Worm (Caenorhabditis elegans) whole organism, young adult: ENCODE measurements around the gene C27B7.9.

Experiments
- B0261.1 ChIP-seq: sonication (generic microtip); optimal IDR thresholded peaks from 2 replicates; lab custom pipeline; 2016; ENCODE audit warnings: mild to moderate bottlenecking, missing genetic modification characterization, moderate library complexity, missing compliant biosample characterization
- C06A6.2 ChIP-seq: fragments of 200-800 bp; sonication (Bioruptor generic); conservative IDR thresholded peaks from 2 replicates; pipeline ENCODE4 v1.3.6; 2022; ENCODE audit warnings: missing genetic modification characterization, missing compliant biosample characterization
- D2030.7 ChIP-seq: fragments of 200-800 bp; sonication (Bioruptor generic); IDR thresholded peaks from 2 replicates; pipeline ENCODE4 v1.3.6; 2022; ENCODE audit warnings: missing genetic modification reagents, missing genetic modification characterization, missing compliant biosample characterization
- F37B4.10 ChIP-seq: fragments of 200-800 bp; sonication (Bioruptor generic); IDR thresholded peaks from 2 replicates; pipeline ENCODE4 v1.3.6; 2022; ENCODE audit warnings: missing genetic modification characterization, missing compliant biosample characterization
- F39B2.1 ChIP-seq: fragments of 200-800 bp; sonication (Bioruptor generic); IDR thresholded peaks from 2 replicates; pipeline ENCODE4 v1.3.6; 2022; ENCODE audit warnings: missing genetic modification reagents, missing genetic modification characterization, missing compliant biosample characterization
- T26A5.8 ChIP-seq: sonication (generic microtip); optimal IDR thresholded peaks from 2 replicates; lab custom pipeline; 2016; ENCODE audit warnings: missing genetic modification characterization, missing compliant biosample characterization
- Y53G8AR.9 ChIP-seq: fragments of 200-800 bp; sonication (Bioruptor generic); conservative IDR thresholded peaks from 2 replicates; pipeline ENCODE4 v1.3.6; 2022; ENCODE audit warnings: missing genetic modification reagents, missing genetic modification characterization, missing compliant biosample characterization
- atf-7 ChIP-seq: sonication (generic microtip); optimal IDR thresholded peaks from 2 replicates; lab custom pipeline; 2017; ENCODE audit warnings: mild to moderate bottlenecking, missing genetic modification characterization, missing compliant biosample characterization
- bed-2 ChIP-seq: fragments of 200-800 bp; sonication (Bioruptor generic); IDR thresholded peaks from 2 replicates; pipeline ENCODE4 v1.3.6; 2022; ENCODE audit warnings: missing genetic modification reagents, missing genetic modification characterization, missing compliant biosample characterization
- cebp-1 ChIP-seq, 2 experiments: fragments of 200-800 bp in 1 of 2; sonication (Bioruptor generic) in 1 of 2; sonication (generic microtip) in 1 of 2; IDR thresholded peaks in 1 of 2; optimal IDR thresholded peaks in 1 of 2; 2 replicates each; pipeline versions ENCODE4 v1.3.6 to Lab custom; 2017 to 2022; ENCODE audit warnings: missing compliant biosample characterization in 2 of 2, missing genetic modification characterization in 2 of 2, mild to moderate bottlenecking in 1 of 2, missing genetic modification reagents in 1 of 2, moderate library complexity in 1 of 2
- ceh-27 ChIP-seq: fragments of 200-800 bp; sonication (Bioruptor generic); optimal IDR thresholded peaks from 2 replicates; lab custom pipeline; 2018; ENCODE audit warnings: mild to moderate bottlenecking, missing genetic modification characterization, moderate library complexity, missing compliant biosample characterization
- dpl-1 ChIP-seq: fragments of 150-350 bp; optimal IDR thresholded peaks from 2 replicates; lab custom pipeline; 2014; ENCODE audit warnings: missing biosample characterization, missing genetic modification reagents, missing genetic modification characterization
- hmg-1.2 ChIP-seq: fragments of 200-800 bp; sonication (Bioruptor generic); IDR thresholded peaks from 2 replicates; pipeline ENCODE4 v1.3.6; 2022; ENCODE audit warnings: missing genetic modification reagents, missing genetic modification characterization, missing compliant biosample characterization
- hrde-1 ChIP-seq: sonication (generic microtip); optimal IDR thresholded peaks from 2 replicates; lab custom pipeline; 2016; ENCODE audit warnings: missing genetic modification characterization, mild to moderate bottlenecking, missing compliant biosample characterization, moderate library complexity, missing genotype, missing genetic modification reagents, borderline replicate concordance
- hsf-1 ChIP-seq: fragments of 200-800 bp; sonication (Bioruptor generic); IDR thresholded peaks from 2 replicates; pipeline ENCODE4 v1.3.6; 2022; ENCODE audit warnings: missing genetic modification reagents, missing genetic modification characterization, missing compliant biosample characterization
- lag-1 ChIP-seq: fragments of 200-800 bp; sonication (Bioruptor generic); IDR thresholded peaks from 2 replicates; pipeline ENCODE4 v1.3.6; 2022; ENCODE audit warnings: missing genetic modification reagents, missing genetic modification characterization, missing compliant biosample characterization
- let-526 ChIP-seq: fragments of 200-800 bp; sonication (Bioruptor generic); IDR thresholded peaks from 2 replicates; pipeline ENCODE4 v1.3.6; 2022; ENCODE audit warnings: missing genetic modification reagents, missing genetic modification characterization, missing compliant biosample characterization
- let-607 ChIP-seq, 2 experiments: fragments of 200-800 bp in 1 of 2; sonication (Bioruptor generic) in 1 of 2; sonication (generic microtip) in 1 of 2; optimal IDR thresholded peaks; 2 replicates each; lab custom pipeline; 2016 to 2018; ENCODE audit warnings: mild to moderate bottlenecking in 2 of 2, missing compliant biosample characterization in 2 of 2, missing genetic modification characterization in 2 of 2, moderate library complexity in 2 of 2, missing genotype in 1 of 2
- lin-26 ChIP-seq: fragments of 200-800 bp; sonication (Bioruptor generic); IDR thresholded peaks from 2 replicates; pipeline ENCODE4 v1.3.6; 2022; ENCODE audit warnings: missing genetic modification reagents, missing genetic modification characterization, missing compliant biosample characterization
- lir-1 ChIP-seq: fragments of 200-800 bp; sonication (Bioruptor generic); conservative IDR thresholded peaks from 2 replicates; pipeline ENCODE4 v1.3.6; 2022; ENCODE audit warnings: missing genetic modification reagents, missing genetic modification characterization, missing compliant biosample characterization
- madf-6 ChIP-seq: fragments of 200-800 bp; sonication (Bioruptor generic); IDR thresholded peaks from 2 replicates; pipeline ENCODE4 v1.3.6; 2022; ENCODE audit warnings: missing genetic modification reagents, missing genetic modification characterization, missing compliant biosample characterization
- nhr-27 ChIP-seq: fragments of 200-800 bp; sonication (Bioruptor generic); optimal IDR thresholded peaks from 2 replicates; lab custom pipeline; 2018; ENCODE audit warnings: mild to moderate bottlenecking, missing genetic modification characterization, moderate library complexity, missing compliant biosample characterization
- nhr-80 ChIP-seq: sonication (generic microtip); optimal IDR thresholded peaks from 2 replicates; lab custom pipeline; 2016; ENCODE audit warnings: missing genetic modification characterization, missing compliant biosample characterization
- pbrm-1 ChIP-seq: fragments of 200-800 bp; sonication (Bioruptor generic); IDR thresholded peaks from 2 replicates; pipeline ENCODE4 v1.3.6; 2022; ENCODE audit warnings: missing genetic modification reagents, missing genetic modification characterization, missing compliant biosample characterization
- rec-8 ChIP-seq, 2 experiments: sonication (generic microtip); optimal IDR thresholded peaks; 2 replicates each; lab custom pipeline; 2016; ENCODE audit warnings: mild to moderate bottlenecking in 2 of 2, missing genetic modification characterization in 2 of 2, missing genetic modification reagents in 2 of 2, missing genotype in 2 of 2, missing biosample characterization in 1 of 2, missing compliant biosample characterization in 1 of 2, moderate library complexity in 1 of 2
- snpc-3.4 ChIP-seq: sonication (generic microtip); optimal IDR thresholded peaks from 2 replicates; lab custom pipeline; 2017; ENCODE audit warnings: missing genetic modification characterization, mild to moderate bottlenecking, missing compliant biosample characterization, antibody characterized with exemption, moderate library complexity, missing genotype, missing genetic modification reagents
- snpc-4 ChIP-seq, 5 experiments: fragments of 150-350 bp in 1 of 5; sonication (generic microtip) in 4 of 5; optimal IDR thresholded peaks; 2 replicates each; lab custom pipeline; 2014 to 2018; ENCODE audit warnings: missing genetic modification characterization in 5 of 5, missing biosample characterization in 3 of 5, antibody characterized with exemption in 2 of 5, mild to moderate bottlenecking in 2 of 5, missing compliant biosample characterization in 2 of 5, missing genotype in 2 of 5, moderate library complexity in 2 of 5, missing genetic modification reagents in 1 of 5
- ztf-18 ChIP-seq: sonication (generic microtip); optimal IDR thresholded peaks from 2 replicates; lab custom pipeline; 2016; ENCODE audit warnings: missing genotype, mild to moderate bottlenecking, missing genetic modification characterization, missing compliant biosample characterization
- ztf-28 ChIP-seq: fragments of 200-800 bp; sonication (Bioruptor generic); IDR thresholded peaks from 2 replicates; pipeline ENCODE4 v1.3.6; 2022; ENCODE audit warnings: missing genetic modification reagents, missing genetic modification characterization, missing compliant biosample characterization
- ztf-3 ChIP-seq: fragments of 200-800 bp; sonication (Bioruptor generic); optimal IDR thresholded peaks from 2 replicates; lab custom pipeline; 2018; ENCODE audit warnings: mild to moderate bottlenecking, missing genetic modification characterization, missing compliant biosample characterization
- ztf-6 ChIP-seq: fragments of 200-800 bp; sonication (Bioruptor generic); IDR thresholded peaks from 2 replicates; pipeline ENCODE4 v1.3.6; 2022; ENCODE audit warnings: missing genetic modification reagents, missing genetic modification characterization, missing compliant biosample characterization

Gene C27B7.9

DNA sequence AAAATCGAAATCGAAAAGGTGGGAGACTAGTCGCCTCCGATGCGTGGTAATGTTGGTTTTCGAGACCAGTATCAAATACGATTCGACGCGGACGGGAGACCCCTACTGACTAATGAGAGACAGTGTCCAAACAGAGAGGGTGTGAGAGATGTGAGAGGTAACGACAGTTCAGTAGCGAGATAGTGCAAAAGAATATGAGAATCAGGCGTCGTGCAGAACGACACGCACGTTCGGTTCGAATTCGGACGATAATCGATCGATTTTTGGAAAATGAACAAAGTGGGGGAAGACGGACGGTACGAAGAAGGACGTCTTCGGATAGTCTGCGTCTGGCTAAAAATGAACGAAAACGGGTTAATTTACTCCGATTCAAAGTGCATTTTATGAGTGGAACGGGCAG is 6.0 kb upstream of the C27B7.9 start, which contains the start of gene D1046.16 (continued):
- TF ChIP-seq hsf-1: no peak
- TF ChIP-seq lir-1 (GFP tag; lab: Robert Waterston, UW): no peak
- TF ChIP-seq ceh-27: peak; percentile 51
- TF ChIP-seq F39B2.1: no peak

DNA sequence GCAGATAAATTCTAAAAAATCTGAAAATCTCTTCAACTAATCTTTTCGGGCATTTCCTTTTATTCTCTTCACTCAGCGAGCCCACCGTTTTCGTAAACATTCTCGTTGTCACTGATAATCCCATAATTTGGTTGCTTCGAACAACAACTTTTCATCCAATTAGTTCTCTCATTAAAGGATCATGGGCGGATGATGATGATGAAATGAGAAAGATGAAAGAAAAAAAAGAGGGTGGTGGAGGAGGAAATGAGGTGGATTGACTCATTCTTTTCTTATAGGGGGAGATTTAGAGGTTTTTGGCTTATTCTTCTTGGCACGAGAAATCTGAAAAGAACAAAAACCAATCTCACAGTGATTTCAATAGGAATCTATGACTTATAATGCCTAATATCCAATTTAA is 5.3 kb upstream of the C27B7.9 start:
- TF ChIP-seq snpc-3.4 (tag; lab: Kevin White, UChicago) (no peak), hsf-1 (no peak), pbrm-1 (GFP tag; lab: Robert Waterston, UW) (no peak), B0261.1 (tag; lab: Kevin White, UChicago) (no peak), dpl-1 (no peak)

ce11 chrIV:8920284-8920806 is 4.4 kb upstream of the C27B7.9 start:
- TF ChIP-seq rec-8 (tag; optimal IDR thresholded peaks at IDR 0.05; lab: Kevin White, UChicago): no peak
- TF ChIP-seq hmg-1.2: peak; percentile 20; the same call in 1 of the 2 replicates

ce11 chrIV:8918790-8919189 is 2.9 kb upstream of the C27B7.9 start, which contains the start of gene rap-1:
TSS of gene rap-1 (minus strand) at chrIV:8918890.
- TF ChIP-seq F37B4.10 (GFP tag; lab: Robert Waterston, UW) (no peak), hrde-1 (tag; lab: Kevin White, UChicago) (no peak), T26A5.8 (tag; lab: Kevin White, UChicago) (no peak), cebp-1 (GFP tag; IDR thresholded peaks at IDR 0.05; lab: Robert Waterston, UW) (no peak), cebp-1 (tag; optimal IDR thresholded peaks at IDR 0.05; lab: Kevin White, UChicago) (no peak), ztf-6 (GFP tag; lab: Robert Waterston, UW) (no peak), madf-6 (no peak), ztf-28 (GFP tag; lab: Robert Waterston, UW) (no peak), ztf-3 (GFP tag; lab: Kevin White, UChicago) (no peak), let-607 (tag; optimal IDR thresholded peaks at IDR 0.05; lab: Kevin White, UChicago) (no peak), pbrm-1 (GFP tag; lab: Robert Waterston, UW) (no peak), C06A6.2 (GFP tag; lab: Robert Waterston, UW) (no peak), ztf-18 (tag; lab: Kevin White, UChicago) (no peak), snpc-4 (GFP tag; optimal IDR thresholded peaks at IDR 0.05; lab: Kevin White, UChicago) (no peak), snpc-4 (tag; optimal IDR thresholded peaks at IDR 0.05; lab: Kevin White, UChicago) (no peak), bed-2 (GFP tag; lab: Robert Waterston, UW) (no peak), D2030.7 (no peak), Y53G8AR.9 (GFP tag; lab: Robert Waterston, UW) (no peak), nhr-80 (tag; lab: Kevin White, UChicago) (no peak), lag-1 (no peak), let-526 (GFP tag; lab: Robert Waterston, UW) (no peak), nhr-27 (tag; lab: Kevin White, UChicago) (no peak)

ce11 chrIV:8914187-8914586 is 1.7 kb downstream of the C27B7.9 start:
- TF ChIP-seq atf-7 (tag; lab: Kevin White, UChicago) (peak; percentile 88), lin-26 (GFP tag; lab: Robert Waterston, UW) (no peak)
- TF ChIP-seq, all 124 proteins: peak for 1
